Worm (Caenorhabditis elegans): ENCODE measurements around the gene gkow-1.

The gkow-1 gene

ce11 chrIV:10381035-10381434 lies 23.1 kb downstream of the gkow-1 start:
- TF ChIP-seq mls-2 (tag; optimal IDR thresholded peaks at IDR 0.05) (no peak), lin-13 (tag; optimal IDR thresholded peaks at IDR 0.05) (no peak), nhr-237 (tag; optimal IDR thresholded peaks at IDR 0.05) (no peak), mep-1 (tag; optimal IDR thresholded peaks at IDR 0.05) (no peak), elt-1 (tag; optimal IDR thresholded peaks at IDR 0.05; ENCODE audit: borderline replicate concordance, insufficient read depth) (no peak)

- TF ChIP-seq nhr-237 (tag; optimal IDR thresholded peaks at IDR 0.05) (no peak), cnd-1 (tag; optimal IDR thresholded peaks at IDR 0.05) (no peak), ces-1 (GFP tag; optimal IDR thresholded peaks at IDR 0.05) (no peak), sem-2 (GFP tag; optimal IDR thresholded peaks at IDR 0.05) (no peak), ceh-39 (tag; optimal IDR thresholded peaks at IDR 0.05) (no peak), snpc-4 (tag; optimal IDR thresholded peaks at IDR 0.05) (no peak), nhr-76 (tag; optimal IDR thresholded peaks at IDR 0.05) (no peak), pha-4 (tag; optimal IDR thresholded peaks at IDR 0.05) (no peak), blmp-1 (tag; optimal IDR thresholded peaks at IDR 0.05) (no peak), unc-120 (tag; optimal IDR thresholded peaks at IDR 0.05; ENCODE audit: poor library complexity, severe bottlenecking) (no peak)
Measured at ce11 chrIV:10382894-10383293, 25.0 kb downstream of the gkow-1 start.

- TF ChIP-seq elt-3 (tag; optimal IDR thresholded peaks at IDR 0.05): no peak
- TF ChIP-seq mls-2 (tag; optimal IDR thresholded peaks at IDR 0.05): no peak
- no peak for TF ChIP-seq unc-120 (tag; optimal IDR thresholded peaks at IDR 0.05; ENCODE audit: poor library complexity, severe bottlenecking)
- TF ChIP-seq flh-1 (GFP tag; optimal IDR thresholded peaks at IDR 0.05): no peak
Measured at ce11 chrIV:10387113-10387512, 29.2 kb downstream of the gkow-1 start, which contains the start of gene nfu-1. TSS of gene nfu-1 (plus strand) at chrIV:10387413.

ce11 chrIV:10388263-10388662 lies 30.3 kb downstream of the gkow-1 start, which contains the start of gene R10H10.3:
TSS of gene R10H10.3 (plus strand) at chrIV:10388505.
- TF ChIP-seq tbx-8 (GFP tag; optimal IDR thresholded peaks at IDR 0.05) (no peak), drap-1 (GFP tag; optimal IDR thresholded peaks at IDR 0.05) (no peak), lin-32 (GFP tag; optimal IDR thresholded peaks at IDR 0.05) (no peak), zip-8 (tag; optimal IDR thresholded peaks at IDR 0.05) (no peak), ztf-11 (tag; optimal IDR thresholded peaks at IDR 0.05) (no peak), ham-2 (GFP tag; optimal IDR thresholded peaks at IDR 0.05) (no peak)

ce11 chrIV:10391827-10392226 lies 33.9 kb downstream of the gkow-1 start, which contains the start of gene spe-26:
TSS of gene spe-26 (minus strand) at chrIV:10391927.
- TF ChIP-seq lin-32 (GFP tag; optimal IDR thresholded peaks at IDR 0.05) (no peak), nhr-28 (tag; optimal IDR thresholded peaks at IDR 0.05) (no peak), ztf-11 (tag; optimal IDR thresholded peaks at IDR 0.05) (no peak), M03D4.4 (tag; optimal IDR thresholded peaks at IDR 0.05) (no peak), bed-3 (GFP tag; optimal IDR thresholded peaks at IDR 0.05) (no peak), flh-1 (GFP tag; optimal IDR thresholded peaks at IDR 0.05) (no peak), mep-1 (tag; optimal IDR thresholded peaks at IDR 0.05) (no peak), mls-2 (tag; optimal IDR thresholded peaks at IDR 0.05) (no peak), ham-2 (GFP tag; optimal IDR thresholded peaks at IDR 0.05) (no peak), lsy-2 (tag; optimal IDR thresholded peaks at IDR 0.05) (no peak), snpc-4 (tag; optimal IDR thresholded peaks at IDR 0.05) (no peak)

ce11 chrIV:10394858-10395257 lies 36.9 kb downstream of the gkow-1 start, which contains the start of gene R10H10.4:
TSS of gene R10H10.4 (minus strand) at chrIV:10394958.
- no peak for TF ChIP-seq nhr-28 (tag; optimal IDR thresholded peaks at IDR 0.05)
- TF ChIP-seq lin-13 (tag; optimal IDR thresholded peaks at IDR 0.05): no peak
- no peak for TF ChIP-seq lin-32 (GFP tag; optimal IDR thresholded peaks at IDR 0.05)
- no peak for TF ChIP-seq M03D4.4 (tag; optimal IDR thresholded peaks at IDR 0.05)
- TF ChIP-seq ces-1 (GFP tag; optimal IDR thresholded peaks at IDR 0.05): no peak
- no peak for TF ChIP-seq unc-62 (GFP tag; optimal IDR thresholded peaks at IDR 0.05)
- TF ChIP-seq unc-120 (tag; optimal IDR thresholded peaks at IDR 0.05; ENCODE audit: poor library complexity, severe bottlenecking): no peak
- no peak for TF ChIP-seq tbx-8 (GFP tag; optimal IDR thresholded peaks at IDR 0.05)

- no peak for TF ChIP-seq nhr-237 (tag; optimal IDR thresholded peaks at IDR 0.05)
- TF ChIP-seq ces-1 (GFP tag; optimal IDR thresholded peaks at IDR 0.05): peak; percentile 85
- TF ChIP-seq unc-39 (tag; optimal IDR thresholded peaks at IDR 0.05): no peak
- no peak for TF ChIP-seq sptf-1 (tag; optimal IDR thresholded peaks at IDR 0.05)
Measured at ce11 chrIV:10396827-10397226, 38.9 kb downstream of the gkow-1 start.

Measured in whole organism, mixed stage, embryonic.